Worm (Caenorhabditis elegans): ENCODE results near the gene gcs-1.

- no peak for TF ChIP-seq lin-11 (tag; optimal IDR thresholded peaks at IDR 0.05)
- no peak for TF ChIP-seq zip-5 (tag; optimal IDR thresholded peaks at IDR 0.05)
Measured at ce11 chrII:9017628-9018027, 20.5 kb downstream of the gcs-1 start.

All from whole organism, late embryonic.